Worm (Caenorhabditis elegans) whole organism, L2 larva: ENCODE data around the gene T04C12.7.

Experiments used
- aly-2 ChIP-seq: fragments of 150-350 bp; optimal IDR thresholded peaks from 2 replicates; lab custom pipeline; 2014; ENCODE audit warnings: missing biosample characterization, missing genetic modification characterization
- ama-1 ChIP-seq: fragments of 150-350 bp; optimal IDR thresholded peaks from 2 replicates; lab custom pipeline; 2018; ENCODE audit warnings: inconsistent platforms
- blmp-1 ChIP-seq: sonication (generic microtip); optimal IDR thresholded peaks from 2 replicates; lab custom pipeline; 2017; ENCODE audit warnings: missing genetic modification characterization, mild to moderate bottlenecking, missing compliant biosample characterization, antibody characterized with exemption, moderate library complexity; ENCODE audit not compliant: insufficient read depth
- ceh-16 ChIP-seq: fragments of 150-350 bp; optimal IDR thresholded peaks from 2 replicates; lab custom pipeline; 2014; ENCODE audit warnings: missing biosample characterization, missing genetic modification characterization
- ceh-82 ChIP-seq: fragments of 150-350 bp; optimal IDR thresholded peaks from 2 replicates; lab custom pipeline; 2014; ENCODE audit warnings: missing biosample characterization, missing genetic modification characterization
- crh-2 ChIP-seq: sonication (generic microtip); optimal IDR thresholded peaks from 2 replicates; lab custom pipeline; 2017; ENCODE audit warnings: missing biosample characterization, missing genetic modification characterization
- dmd-4 ChIP-seq: sonication (generic microtip); optimal IDR thresholded peaks from 2 replicates; lab custom pipeline; 2017; ENCODE audit warnings: missing biosample characterization, missing genetic modification characterization
- elt-1 ChIP-seq: fragments of 150-350 bp; optimal IDR thresholded peaks from 2 replicates; lab custom pipeline; 2014; ENCODE audit warnings: missing biosample characterization, missing genetic modification characterization
- elt-3 ChIP-seq: sonication (generic microtip); optimal IDR thresholded peaks from 2 replicates; lab custom pipeline; 2017; ENCODE audit warnings: missing biosample characterization, missing genetic modification characterization
- fos-1 ChIP-seq: fragments of 150-350 bp; optimal IDR thresholded peaks from 2 replicates; lab custom pipeline; 2014; ENCODE audit warnings: missing biosample characterization, missing genetic modification characterization
- lin-11 ChIP-seq: fragments of 150-350 bp; sonication (generic microtip); optimal IDR thresholded peaks from 2 replicates; lab custom pipeline; 2014; ENCODE audit warnings: missing biosample characterization, missing genetic modification characterization, inconsistent platforms, mixed read lengths
- lin-13 ChIP-seq: fragments of 150-350 bp; optimal IDR thresholded peaks from 2 replicates; lab custom pipeline; 2014; ENCODE audit warnings: missing biosample characterization, missing genetic modification reagents, missing genetic modification characterization
- lin-39 ChIP-seq: fragments of 150-350 bp; optimal IDR thresholded peaks from 2 replicates; lab custom pipeline; 2014; ENCODE audit warnings: missing biosample characterization, missing genetic modification reagents, missing genetic modification characterization
- mab-5 ChIP-seq: fragments of 150-350 bp; optimal IDR thresholded peaks from 2 replicates; lab custom pipeline; 2014; ENCODE audit warnings: missing biosample characterization, missing genetic modification characterization
- mbf-1 ChIP-seq: sonication (generic microtip); optimal IDR thresholded peaks from 2 replicates; lab custom pipeline; 2017; ENCODE audit warnings: missing biosample characterization, missing genetic modification characterization
- mdl-1 ChIP-seq, 2 experiments: fragments of 150-350 bp in 1 of 2; sonication (generic microtip) in 1 of 2; optimal IDR thresholded peaks; 2 replicates each; lab custom pipeline; 2017; ENCODE audit warnings: missing biosample characterization in 2 of 2, missing genetic modification characterization in 2 of 2
- nhr-10 ChIP-seq: sonication (generic microtip); optimal IDR thresholded peaks from 2 replicates; lab custom pipeline; 2017; ENCODE audit warnings: missing biosample characterization, missing genetic modification characterization
- nhr-12 ChIP-seq: fragments of 150-350 bp; optimal IDR thresholded peaks from 2 replicates; lab custom pipeline; 2014; ENCODE audit warnings: missing biosample characterization, missing genetic modification characterization
- nhr-129 ChIP-seq: fragments of 150-350 bp; optimal IDR thresholded peaks from 2 replicates; lab custom pipeline; 2014; ENCODE audit warnings: missing biosample characterization, missing genetic modification characterization
- nhr-23 ChIP-seq: fragments of 150-350 bp; optimal IDR thresholded peaks from 2 replicates; lab custom pipeline; 2014; ENCODE audit warnings: missing biosample characterization, missing genetic modification reagents, missing genetic modification characterization
- nhr-25 ChIP-seq: fragments of 150-350 bp; sonication (generic microtip); optimal IDR thresholded peaks from 3 replicates; lab custom pipeline; 2014; ENCODE audit warnings: missing biosample characterization, missing genetic modification characterization
- nhr-6 ChIP-seq: fragments of 150-350 bp; optimal IDR thresholded peaks from 2 replicates; lab custom pipeline; 2014; ENCODE audit warnings: missing biosample characterization, missing genetic modification characterization
- skn-1 ChIP-seq: sonication (generic microtip); optimal IDR thresholded peaks from 2 replicates; lab custom pipeline; 2017; ENCODE audit warnings: missing biosample characterization, missing genetic modification characterization
- sma-9 ChIP-seq, 2 experiments: fragments of 150-350 bp in 1 of 2; sonication (generic microtip) in 1 of 2; optimal IDR thresholded peaks; 2 replicates each; lab custom pipeline; 2014 to 2016; ENCODE audit warnings: missing genetic modification characterization in 2 of 2, mild to moderate bottlenecking in 1 of 2, missing biosample characterization in 1 of 2, missing compliant biosample characterization in 1 of 2, missing genetic modification reagents in 1 of 2, moderate library complexity in 1 of 2
- snpc-4 ChIP-seq: fragments of 150-350 bp; optimal IDR thresholded peaks from 2 replicates; lab custom pipeline; 2014; ENCODE audit warnings: missing biosample characterization, missing genetic modification characterization
- unc-39 ChIP-seq: fragments of 150-350 bp; optimal IDR thresholded peaks from 2 replicates; lab custom pipeline; 2014; ENCODE audit warnings: missing biosample characterization, missing genetic modification characterization
- unc-62 ChIP-seq: fragments of 150-350 bp; optimal IDR thresholded peaks from 2 replicates; lab custom pipeline; 2014; ENCODE audit warnings: missing biosample characterization, missing genetic modification reagents, missing genetic modification characterization
- zag-1 ChIP-seq: fragments of 150-350 bp; optimal IDR thresholded peaks from 2 replicates; lab custom pipeline; 2014; ENCODE audit warnings: missing biosample characterization, missing genetic modification characterization
- ztf-1 ChIP-seq: fragments of 200-800 bp; sonication (Bioruptor generic); conservative IDR thresholded peaks from 2 replicates; pipeline ENCODE4 v1.3.6; 2022; ENCODE audit warnings: missing genetic modification characterization, missing compliant biosample characterization
- ztf-11 ChIP-seq: sonication (generic microtip); optimal IDR thresholded peaks from 2 replicates; lab custom pipeline; 2017; ENCODE audit warnings: missing biosample characterization, missing genetic modification characterization
- ztf-4 ChIP-seq: fragments of 150-350 bp; optimal IDR thresholded peaks from 2 replicates; lab custom pipeline; 2014; ENCODE audit warnings: missing biosample characterization, missing genetic modification characterization

T04C12.7 gene

ce11 chrV:11042538-11042937 lies 11.4 kb upstream of the T04C12.7 start, which contains the start of gene C45B11.2:
Gene C45B11.2, plus strand, starts transcription at chrV:11042710.
- no peak for TF ChIP-seq elt-3 (tag; lab: Kevin White, UChicago)
- TF ChIP-seq ztf-11 (tag; lab: Kevin White, UChicago) = no peak
- TF ChIP-seq nhr-6 (tag; lab: Kevin White, UChicago) = no peak
- peak; percentile 52 for TF ChIP-seq nhr-129
- TF ChIP-seq ceh-82 (tag; lab: Kevin White, UChicago) = no peak
- no peak for TF ChIP-seq crh-2 (tag; lab: Kevin White, UChicago)
- peak; percentile 37 for TF ChIP-seq fos-1 (tag; lab: Kevin White, UChicago)

- TF ChIP-seq nhr-25 (tag; lab: Kevin White, UChicago) (no peak), ztf-11 (tag; lab: Kevin White, UChicago) (no peak), nhr-6 (tag; lab: Kevin White, UChicago) (no peak), lin-11 (tag; lab: Kevin White, UChicago) (no peak), elt-1 (tag; lab: Kevin White, UChicago) (no peak), ztf-1 (no peak), blmp-1 (tag; lab: Kevin White, UChicago) (no peak), unc-62 (GFP tag; lab: Kevin White, UChicago) (no peak), mdl-1 (tag; optimal IDR thresholded peaks at IDR 0.05; lab: Kevin White, UChicago) (no peak), lin-39 (tag; lab: Kevin White, UChicago) (no peak), mab-5 (tag; lab: Kevin White, UChicago) (no peak), skn-1 (tag; lab: Kevin White, UChicago) (no peak), zag-1 (tag; lab: Kevin White, UChicago) (no peak), dmd-4 (no peak), crh-2 (tag; lab: Kevin White, UChicago) (no peak)
Measured at ce11 chrV:11043767-11044166, 10.2 kb upstream of the T04C12.7 start, which contains the start of gene C45B11.6. Gene C45B11.6, plus strand, starts transcription at chrV:11044067.

- TF ChIP-seq crh-2 (tag; lab: Kevin White, UChicago) = peak; percentile 26
- peak; percentile 30 for TF ChIP-seq sma-9 (GFP tag; optimal IDR thresholded peaks at IDR 0.05; lab: Kevin White, UChicago)
- TF ChIP-seq sma-9 (tag; optimal IDR thresholded peaks at IDR 0.05; lab: Kevin White, UChicago) = no peak
- no peak for TF ChIP-seq ama-1 (lab: Kevin White, UChicago)
- no peak for TF ChIP-seq unc-39
Measured at ce11 chrV:11046730-11047129, 7.2 kb upstream of the T04C12.7 start, which contains the start of gene dhs-18. Gene dhs-18, minus strand, starts transcription at chrV:11046833.

DNA sequence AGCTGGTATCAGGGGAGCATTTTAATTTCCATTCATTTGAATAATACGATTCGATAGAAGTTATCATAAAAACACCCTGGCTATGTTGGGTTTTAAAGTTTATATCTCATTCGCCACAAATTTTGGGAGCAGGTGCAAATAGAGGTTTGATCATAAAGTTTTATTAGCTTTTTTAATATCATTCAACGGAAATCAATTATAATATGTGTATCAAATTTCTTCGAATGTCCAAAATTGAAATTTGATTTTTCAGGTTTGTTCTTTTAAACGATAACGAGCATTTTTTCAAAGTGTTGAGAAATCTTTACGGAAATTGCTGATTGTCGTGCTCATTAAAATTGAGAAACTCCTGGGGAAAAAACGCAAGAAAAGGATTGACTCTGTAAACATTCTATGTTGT lies 5.2 kb upstream of the T04C12.7 start, which contains the start of gene srh-74:
srh-74 (minus strand) TSS at position 101 of the 400 bp plus-strand sequence.
- TF ChIP-seq ceh-16 (no peak), blmp-1 (tag; lab: Kevin White, UChicago) (no peak), nhr-129 (no peak), zag-1 (tag; lab: Kevin White, UChicago) (no peak), ceh-82 (tag; lab: Kevin White, UChicago) (no peak), elt-3 (tag; lab: Kevin White, UChicago) (no peak), nhr-25 (tag; lab: Kevin White, UChicago) (no peak), lin-13 (GFP tag; lab: Kevin White, UChicago) (no peak), ama-1 (lab: Kevin White, UChicago) (no peak), snpc-4 (tag; lab: Kevin White, UChicago) (no peak), nhr-10 (tag; lab: Kevin White, UChicago) (no peak)

DNA sequence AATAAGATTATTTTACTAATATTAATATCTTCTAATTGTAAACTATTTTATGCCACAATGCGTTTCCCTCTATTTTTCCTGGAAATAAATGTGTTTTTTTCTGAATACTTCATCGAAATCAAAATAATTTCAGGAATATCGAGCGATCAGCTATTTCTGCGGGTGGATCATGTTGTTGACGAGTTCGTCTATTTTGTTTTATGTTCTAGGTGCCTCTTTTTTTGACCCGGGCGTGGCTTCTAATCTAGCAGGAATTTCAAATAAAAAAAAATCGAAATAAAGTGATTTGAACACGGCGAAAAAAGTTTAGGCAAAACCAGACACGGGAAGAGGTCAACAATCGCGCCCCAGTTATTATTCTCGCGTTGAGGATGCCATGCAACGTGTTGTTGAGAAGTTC lies 2.0 kb upstream of the T04C12.7 start, which contains the start of gene T04C12.33:
T04C12.33 (plus strand) TSS at position 301 of the 400 bp plus-strand sequence.
- no peak for TF ChIP-seq mbf-1 (tag; lab: Kevin White, UChicago)
- TF ChIP-seq nhr-25 (tag; lab: Kevin White, UChicago) = no peak
- no peak for TF ChIP-seq unc-39
- no peak for TF ChIP-seq fos-1 (tag; lab: Kevin White, UChicago)
- TF ChIP-seq nhr-12 (tag; lab: Kevin White, UChicago) = no peak
- no peak for TF ChIP-seq nhr-10 (tag; lab: Kevin White, UChicago)
- TF ChIP-seq, all 48 proteins: peak for 0

DNA sequence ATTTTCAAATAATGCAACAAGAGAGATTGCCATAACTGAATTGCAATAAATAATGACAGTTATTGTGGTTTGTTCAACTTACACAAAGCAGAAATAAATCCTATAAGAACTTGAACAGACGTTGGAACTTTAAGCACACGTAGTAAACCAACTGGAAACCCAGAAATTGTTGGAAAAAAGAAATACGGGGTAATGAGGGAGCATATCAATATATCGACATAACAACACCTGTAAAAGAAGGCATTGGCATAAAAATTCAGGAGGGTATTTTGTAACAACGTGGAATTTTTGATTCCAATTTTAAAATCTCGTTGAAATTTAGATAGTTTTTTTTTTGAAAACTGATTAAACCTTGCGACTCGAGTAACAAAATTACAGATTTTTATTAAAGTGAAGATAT lies 2.6 kb downstream of the T04C12.7 start:
- TF ChIP-seq ztf-4 (tag; lab: Kevin White, UChicago) = no peak
- TF ChIP-seq ceh-82 (tag; lab: Kevin White, UChicago) = no peak
- TF ChIP-seq unc-39 = no peak
- TF ChIP-seq aly-2 (tag; lab: Kevin White, UChicago) = no peak
- TF ChIP-seq lin-39 (tag; lab: Kevin White, UChicago) = no peak
- TF ChIP-seq nhr-23 (tag; lab: Kevin White, UChicago) = no peak
- TF ChIP-seq nhr-10 (tag; lab: Kevin White, UChicago) = no peak
- no peak for TF ChIP-seq lin-13 (GFP tag; lab: Kevin White, UChicago)
- TF ChIP-seq ztf-1 = no peak
- no peak for TF ChIP-seq nhr-25 (tag; lab: Kevin White, UChicago)
- TF ChIP-seq skn-1 (tag; lab: Kevin White, UChicago) = no peak
